Fruit fly (Drosophila melanogaster) whole organism, embryonic: ENCODE data around the gene Takl2.

ENCODE experiments used
- BEAF-32 ChIP-seq: fragments of 200-800 bp; sonication (Bioruptor generic); optimal IDR thresholded peaks from 3 replicates; lab custom pipeline; 2017; ENCODE audit warnings: missing biosample characterization, missing genetic modification characterization, mild to moderate bottlenecking, moderate library complexity, missing genetic modification reagents
- CG10267 ChIP-seq: fragments of 200-800 bp; sonication (Bioruptor generic); optimal IDR thresholded peaks from 2 replicates; lab custom pipeline; 2018; ENCODE audit warnings: missing biosample characterization, mild to moderate bottlenecking, missing genetic modification characterization, moderate library complexity
- CG13123 ChIP-seq: fragments of 200-800 bp; sonication (Bioruptor generic); optimal IDR thresholded peaks from 2 replicates; lab custom pipeline; 2016; ENCODE audit warnings: missing biosample characterization, missing genetic modification characterization
- CG15269 ChIP-seq: fragments of 200-800 bp; sonication (Bioruptor generic); optimal IDR thresholded peaks from 2 replicates; lab custom pipeline; 2018; ENCODE audit warnings: missing biosample characterization, mild to moderate bottlenecking, missing genetic modification characterization, moderate library complexity
- CG1602 ChIP-seq: fragments of 200-800 bp; sonication (Bioruptor generic); optimal IDR thresholded peaks from 3 replicates; lab custom pipeline; 2016; ENCODE audit warnings: missing biosample characterization, missing genetic modification characterization
- CG17361 ChIP-seq: fragments of 200-800 bp; sonication (Bioruptor generic); IDR thresholded peaks from 3 replicates; pipeline ENCODE4 v1.3.6; 2022; ENCODE audit warnings: missing biosample characterization, missing genetic modification characterization
- CG17385 ChIP-seq: fragments of 200-800 bp; sonication (Bioruptor generic); optimal IDR thresholded peaks from 3 replicates; lab custom pipeline; 2018; ENCODE audit warnings: missing biosample characterization, mild to moderate bottlenecking, missing genetic modification characterization
- CG18599 ChIP-seq: fragments of 200-800 bp; sonication (Bioruptor generic); optimal IDR thresholded peaks from 3 replicates; lab custom pipeline; 2017; ENCODE audit warnings: missing biosample characterization, missing genetic modification characterization, mild to moderate bottlenecking, moderate library complexity, missing genetic modification reagents
- CG30403 ChIP-seq: fragments of 200-800 bp; sonication (Bioruptor generic); optimal IDR thresholded peaks from 3 replicates; lab custom pipeline; 2016; ENCODE audit warnings: missing biosample characterization, missing genetic modification characterization
- CG34376 ChIP-seq: fragments of 200-800 bp; sonication (Bioruptor generic); optimal IDR thresholded peaks from 2 replicates; lab custom pipeline; 2018; ENCODE audit warnings: missing biosample characterization, mild to moderate bottlenecking, missing genetic modification characterization
- CG3995 ChIP-seq: fragments of 200-800 bp; sonication (Bioruptor generic); optimal IDR thresholded peaks from 3 replicates; lab custom pipeline; 2016; ENCODE audit warnings: missing biosample characterization, missing genetic modification characterization
- CG4617 ChIP-seq: fragments of 200-800 bp; sonication (Bioruptor generic); optimal IDR thresholded peaks from 3 replicates; lab custom pipeline; 2016; ENCODE audit warnings: missing biosample characterization, missing genetic modification characterization, borderline replicate concordance
- CG7963 ChIP-seq: fragments of 200-800 bp; sonication (Bioruptor generic); IDR thresholded peaks from 3 replicates; pipeline ENCODE4 v1.3.6; 2022; ENCODE audit warnings: missing biosample characterization, missing genetic modification characterization; ENCODE audit not compliant: partially characterized antibody
- CG9215 ChIP-seq: fragments of 200-800 bp; sonication (Bioruptor generic); IDR thresholded peaks from 2 replicates; pipeline ENCODE4 v1.3.6; 2022; ENCODE audit warnings: missing biosample characterization, missing genetic modification characterization
- CG9727 ChIP-seq: fragments of 200-800 bp; sonication (Bioruptor generic); optimal IDR thresholded peaks from 3 replicates; lab custom pipeline; 2017; ENCODE audit warnings: missing biosample characterization, mild to moderate bottlenecking, missing genetic modification characterization
- CTCF ChIP-seq: fragments of 200-800 bp; sonication (Bioruptor generic); optimal IDR thresholded peaks from 2 replicates; lab custom pipeline; 2017; ENCODE audit warnings: missing biosample characterization, mild to moderate bottlenecking, missing genetic modification characterization, moderate library complexity
- D ChIP-seq, 2 experiments: fragments of 200-800 bp in 1 of 2; fragments of >200 bp in 1 of 2; sonication (Bioruptor generic) in 1 of 2; optimal IDR thresholded peaks; 2 replicates in 1 of 2; 3 replicates in 1 of 2; lab custom pipeline; 2017; ENCODE audit warnings: mild to moderate bottlenecking in 1 of 2, missing biosample characterization in 1 of 2, missing genetic modification characterization in 1 of 2, missing genetic modification reagents in 1 of 2
- Dek ChIP-seq: fragments of 200-800 bp; sonication (Bioruptor generic); optimal IDR thresholded peaks from 3 replicates; lab custom pipeline; 2019; ENCODE audit warnings: missing biosample characterization, mild to moderate bottlenecking, missing genetic modification characterization, moderate library complexity
- Dp ChIP-seq: fragments of 200-800 bp; sonication (Bioruptor generic); optimal IDR thresholded peaks from 2 replicates; lab custom pipeline; 2018; ENCODE audit warnings: missing biosample characterization, mild to moderate bottlenecking, missing genetic modification characterization, moderate library complexity
- Ets65A ChIP-seq: fragments of 200-800 bp; sonication (Bioruptor generic); peaks from one replicate; lab custom pipeline; 2016; ENCODE audit warnings: missing biosample characterization, missing genetic modification characterization
- Gsc ChIP-seq: fragments of 200-800 bp; sonication (Bioruptor generic); IDR thresholded peaks from 2 replicates; pipeline ENCODE4 v1.3.6; 2022; ENCODE audit warnings: missing biosample characterization, missing genetic modification characterization
- H2.0 ChIP-seq: fragments of 200-800 bp; sonication (Bioruptor generic); IDR thresholded peaks from 2 replicates; pipeline ENCODE4 v1.3.6; 2022; ENCODE audit warnings: missing biosample characterization, missing genetic modification characterization
- HLH3B ChIP-seq: fragments of 200-800 bp; sonication (Bioruptor generic); IDR thresholded peaks from 2 replicates; pipeline ENCODE4 v1.3.6; 2022; ENCODE audit warnings: missing biosample characterization, missing genetic modification characterization
- HLH54F ChIP-seq: fragments of 200-800 bp; sonication (Bioruptor generic); optimal IDR thresholded peaks from 3 replicates; lab custom pipeline; 2016; ENCODE audit warnings: missing biosample characterization, missing genetic modification characterization
- Lhr ChIP-seq: fragments of 200-800 bp; sonication (Bioruptor generic); optimal IDR thresholded peaks from 3 replicates; lab custom pipeline; 2017; ENCODE audit warnings: mild to moderate bottlenecking, missing biosample characterization, missing genetic modification reagents, missing genetic modification characterization
- Rfx ChIP-seq: fragments of 200-800 bp; sonication (Bioruptor generic); IDR thresholded peaks from 2 replicates; pipeline ENCODE4 v1.3.6; 2022; ENCODE audit warnings: missing biosample characterization, missing genetic modification characterization
- Sin3A ChIP-seq: fragments of >200 bp; optimal IDR thresholded peaks from 2 replicates; lab custom pipeline; 2018
- Sry-δ ChIP-seq: fragments of 200-800 bp; sonication (Bioruptor generic); optimal IDR thresholded peaks from 2 replicates; lab custom pipeline; 2016; ENCODE audit warnings: missing biosample characterization, missing genetic modification characterization
- Xbp1 ChIP-seq: fragments of 200-800 bp; sonication (Bioruptor generic); optimal IDR thresholded peaks from 3 replicates; lab custom pipeline; 2016; ENCODE audit warnings: missing biosample characterization, mild to moderate bottlenecking, missing genetic modification characterization
- bcd ChIP-seq: fragments of 200-800 bp; sonication (Bioruptor generic); optimal IDR thresholded peaks from 2 replicates; lab custom pipeline; 2017; ENCODE audit warnings: missing biosample characterization, mild to moderate bottlenecking, missing genetic modification characterization
- chm ChIP-seq: fragments of 200-800 bp; sonication (Bioruptor generic); IDR thresholded peaks from 2 replicates; pipeline ENCODE4 v1.3.6; 2022; ENCODE audit warnings: missing biosample characterization, missing genetic modification characterization
- ci ChIP-seq: fragments of 200-800 bp; sonication (Bioruptor generic); IDR thresholded peaks from 3 replicates; pipeline ENCODE4 v1.3.6; 2022; ENCODE audit warnings: missing biosample characterization, missing genetic modification characterization
- emc ChIP-seq: fragments of 200-800 bp; sonication (Bioruptor generic); optimal IDR thresholded peaks from 2 replicates; lab custom pipeline; 2016; ENCODE audit warnings: missing biosample characterization, missing genetic modification characterization
- gsb-n ChIP-seq: fragments of 200-800 bp; sonication (Bioruptor generic); optimal IDR thresholded peaks from 3 replicates; lab custom pipeline; 2018; ENCODE audit warnings: missing biosample characterization, mild to moderate bottlenecking, missing genetic modification characterization
- hbn ChIP-seq: fragments of 200-800 bp; sonication (Bioruptor generic); IDR thresholded peaks from 2 replicates; pipeline ENCODE4 v1.3.6; 2022; ENCODE audit warnings: missing biosample characterization, missing genetic modification characterization; ENCODE audit not compliant: partially characterized antibody
- hkb ChIP-seq, 2 experiments: fragments of 200-800 bp in 1 of 2; fragments of >200 bp in 1 of 2; sonication (Bioruptor generic) in 1 of 2; IDR thresholded peaks in 1 of 2; optimal IDR thresholded peaks in 1 of 2; 2 replicates each; pipeline versions ENCODE4 v1.3.6 to Lab custom; 2017 to 2022; ENCODE audit warnings: missing biosample characterization in 1 of 2, missing genetic modification characterization in 1 of 2
- insv ChIP-seq, 2 experiments: fragments of 200-800 bp; sonication (Bioruptor generic); optimal IDR thresholded peaks; 3 replicates each; lab custom pipeline; 2016 to 2018; ENCODE audit warnings: missing biosample characterization in 2 of 2, missing genetic modification characterization in 2 of 2
- inv ChIP-seq: fragments of 200-800 bp; sonication (Bioruptor generic); IDR thresholded peaks from 2 replicates; pipeline ENCODE4 v1.3.6; 2022; ENCODE audit warnings: missing biosample characterization, missing genetic modification characterization; ENCODE audit not compliant: partially characterized antibody
- kah ChIP-seq: fragments of 200-800 bp; sonication (Bioruptor generic); optimal IDR thresholded peaks from 2 replicates; lab custom pipeline; 2018; ENCODE audit warnings: missing biosample characterization, mild to moderate bottlenecking, missing genetic modification characterization
- lola ChIP-seq, 3 experiments: fragments of >200 bp in 2 of 3; fragments of 200-800 bp in 1 of 3; sonication (Bioruptor generic) in 1 of 3; optimal IDR thresholded peaks; 2 replicates each; lab custom pipeline; 2017 to 2019; ENCODE audit warnings: missing biosample characterization in 3 of 3, missing genetic modification characterization in 3 of 3, mild to moderate bottlenecking in 1 of 3, moderate library complexity in 1 of 3
- mld ChIP-seq: fragments of 200-800 bp; sonication (Bioruptor generic); IDR thresholded peaks from 3 replicates; pipeline ENCODE4 v1.3.6; 2022; ENCODE audit warnings: missing biosample characterization, missing genetic modification characterization; ENCODE audit not compliant: partially characterized antibody
- nerfin-2 ChIP-seq: fragments of 200-800 bp; sonication (Bioruptor generic); IDR thresholded peaks from 2 replicates; pipeline ENCODE4 v1.3.6; 2022; ENCODE audit warnings: missing biosample characterization, missing genetic modification characterization; ENCODE audit not compliant: partially characterized antibody
- phol ChIP-seq: fragments of 200-800 bp; sonication (Bioruptor generic); optimal IDR thresholded peaks from 3 replicates; lab custom pipeline; 2018; ENCODE audit warnings: missing biosample characterization, mild to moderate bottlenecking, missing genetic modification characterization, moderate library complexity
- trem ChIP-seq: fragments of 200-800 bp; optimal IDR thresholded peaks from 3 replicates; lab custom pipeline; 2019; ENCODE audit warnings: missing biosample characterization, mild to moderate bottlenecking, missing genetic modification characterization, moderate library complexity
- tx ChIP-seq: fragments of 200-800 bp; sonication (Bioruptor generic); optimal IDR thresholded peaks from 2 replicates; lab custom pipeline; 2016; ENCODE audit warnings: missing biosample characterization, missing genetic modification characterization
- zen2 ChIP-seq: fragments of 200-800 bp; sonication (Bioruptor generic); IDR thresholded peaks from 3 replicates; pipeline ENCODE4 v1.3.6; 2022; ENCODE audit warnings: missing biosample characterization, missing genetic modification characterization; ENCODE audit not compliant: partially characterized antibody

Takl2 gene

DNA sequence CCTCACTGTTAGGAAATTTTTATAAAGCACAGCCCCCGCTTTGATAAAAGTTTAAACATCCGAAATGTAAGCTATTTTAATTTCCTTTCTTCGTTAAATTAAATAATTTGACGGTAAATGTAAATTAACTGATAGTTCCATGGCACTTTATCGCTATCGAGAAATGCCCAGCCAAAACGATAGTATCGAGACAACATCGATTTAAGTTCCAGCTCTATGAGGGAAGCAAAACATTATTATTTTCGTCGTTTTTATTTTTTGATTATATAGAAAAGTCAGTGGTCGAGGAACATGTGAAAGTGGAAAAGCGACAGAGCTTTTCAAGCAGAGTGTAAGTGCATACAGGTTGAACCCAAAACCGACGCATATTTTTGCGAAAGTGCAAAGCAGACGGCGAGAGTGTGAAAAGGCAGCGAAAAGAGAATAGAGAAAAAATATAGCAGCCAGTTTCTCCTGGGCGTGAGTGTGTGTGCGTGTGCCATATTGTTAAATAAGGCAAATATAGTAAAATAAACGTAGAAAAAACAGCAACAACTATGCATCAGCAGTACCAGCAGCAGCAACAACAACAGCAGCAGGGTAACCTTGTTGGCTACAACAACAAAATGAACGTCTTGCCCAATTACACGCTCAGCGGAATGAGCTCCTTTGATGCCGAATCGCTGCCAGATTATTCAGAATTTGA, 6.7 kb downstream of the Takl2 start, which contains the start of gene CG45049 (continued):
- TF ChIP-seq hkb (optimal IDR thresholded peaks at IDR 0.05; lab: Kevin White, UChicago) (no peak), hkb (GFP tag; IDR thresholded peaks at IDR 0.05; lab: Robert Waterston, UW) (no peak), kah (no peak), CG10267 (no peak), phol (tag; lab: Kevin White, UChicago) (no peak), CG18599 (GFP tag; lab: Kevin White, UChicago) (no peak), ci (no peak), HLH3B (GFP tag; lab: Robert Waterston, UW) (no peak), CG34376 (GFP tag; lab: Kevin White, UChicago) (peak; percentile 42), Dp (GFP tag; lab: Kevin White, UChicago) (no peak), BEAF-32 (GFP tag; lab: Kevin White, UChicago) (peak; percentile 84), D (optimal IDR thresholded peaks at IDR 0.05; lab: Kevin White, UChicago) (no peak), D (GFP tag; optimal IDR thresholded peaks at IDR 0.05; lab: Kevin White, UChicago) (no peak), gsb-n (tag; lab: Kevin White, UChicago) (no peak), Gsc (GFP tag; lab: Robert Waterston, UW) (no peak), H2.0 (no peak), CG13123 (GFP tag; lab: Kevin White, UChicago) (no peak)

dm6 chr3R:22726031-22726770, 7.5 kb downstream of the Takl2 start, which contains the start of gene RNF220:
RNF220 (minus strand) TSS chr3R:22726414.
- TF ChIP-seq insv (GFP tag; optimal IDR thresholded peaks at IDR 0.05; lab: Kevin White, UChicago) (no peak), Lhr (GFP tag; lab: Kevin White, UChicago) (peak; percentile 2), Ets65A (GFP tag; lab: Kevin White, UChicago) (peak; percentile 67), nerfin-2 (GFP tag; lab: Robert Waterston, UW) (no peak; the same call in 1 of the 2 replicates), bcd (peak; percentile 28), Sin3A (lab: Kevin White, UChicago) (peak; percentile 31), CG30403 (GFP tag; lab: Kevin White, UChicago) (peak; percentile 54), HLH54F (no peak), CG13123 (GFP tag; lab: Kevin White, UChicago) (no peak), inv (peak; percentile 48; the same call in 1 of the 2 replicates), Rfx (GFP tag; lab: Robert Waterston, UW) (peak; percentile 38; the same call in 1 of the 2 replicates), CG17385 (GFP tag; lab: Kevin White, UChicago) (peak; percentile 12), CG1602 (peak; percentile 9), CG9727 (peak; percentile 50), zen2 (peak; percentile 60), CG3995 (peak; percentile 93), Dek (peak; percentile 40), CG4617 (GFP tag; lab: Kevin White, UChicago) (peak; percentile 5), chm (GFP tag; lab: Robert Waterston, UW) (0 out of 2 replicates have a peak, but pooled peaks have one; percentile 34), hbn (GFP tag; lab: Robert Waterston, UW) (peak; percentile 60), lola (GFP tag; optimal IDR thresholded peaks at IDR 0.05; lab: Kevin White, UChicago) (peak in 1 of 3 experiments; percentile 16), tx (GFP tag; lab: Kevin White, UChicago) (no peak), CG9215 (0 out of 2 replicates have a peak, but pooled peaks have one; percentile 23), Xbp1 (GFP tag; lab: Kevin White, UChicago) (peak; percentile 30), Sry-δ (no peak), CG7963 (GFP tag; lab: Robert Waterston, UW) (peak; percentile 61; the same call in 2 of the 3 replicates), CG17361 (GFP tag; lab: Robert Waterston, UW) (peak; percentile 60), mld (GFP tag; lab: Robert Waterston, UW) (peak; percentile 58; the same call in 1 of the 3 replicates), CG15269 (peak; percentile 4), trem (tag; lab: Kevin White, UChicago) (peak; percentile 8), CTCF (GFP tag; lab: Kevin White, UChicago) (peak; percentile 38), emc (GFP tag; lab: Kevin White, UChicago) (no peak)
